Worm (Caenorhabditis elegans) whole organism, early embryonic: ENCODE data around the gene cyp-31A2.
"Not testable (repeated sequence)": the region's sequence is repeated elsewhere in the genome, so short reads cannot be mapped to it uniquely, and the experiment has no call there.

Experiments
- B0310.2 ChIP-seq: sonication (generic microtip); optimal IDR thresholded peaks from 2 replicates; lab custom pipeline; 2016; ENCODE audit warnings: mild to moderate bottlenecking, missing genetic modification characterization, missing compliant biosample characterization
- F13C5.2 ChIP-seq: sonication (generic microtip); optimal IDR thresholded peaks from 2 replicates; lab custom pipeline; 2017; ENCODE audit warnings: mild to moderate bottlenecking, missing genetic modification characterization, inconsistent platforms, missing compliant biosample characterization
- aly-1 ChIP-seq: sonication (generic microtip); optimal IDR thresholded peaks from 2 replicates; lab custom pipeline; 2016; ENCODE audit warnings: missing genetic modification characterization, missing compliant biosample characterization
- ama-1 ChIP-seq: fragments of 150-350 bp; optimal IDR thresholded peaks from 2 replicates; lab custom pipeline; 2014
- flt-1 ChIP-seq: fragments of 200-800 bp; sonication (Bioruptor generic); IDR thresholded peaks from 2 replicates; pipeline ENCODE4 v1.3.6; 2022; ENCODE audit warnings: missing genetic modification characterization, missing compliant biosample characterization
- hmbx-1 ChIP-seq: sonication (generic microtip); optimal IDR thresholded peaks from 2 replicates; lab custom pipeline; 2016; ENCODE audit warnings: mild to moderate bottlenecking, missing genetic modification characterization, missing compliant biosample characterization
- hmg-4 ChIP-seq: fragments of 200-800 bp; sonication (Bioruptor generic); optimal IDR thresholded peaks from 2 replicates; lab custom pipeline; 2018; ENCODE audit warnings: mild to moderate bottlenecking, missing genetic modification characterization, missing compliant biosample characterization
- hnd-1 ChIP-seq: sonication (generic microtip); optimal IDR thresholded peaks from 2 replicates; lab custom pipeline; 2016; ENCODE audit warnings: missing genetic modification characterization, missing compliant biosample characterization
- pes-1 ChIP-seq: fragments of 200-800 bp; sonication (Bioruptor generic); IDR thresholded peaks from 2 replicates; pipeline ENCODE4 v1.3.6; 2022; ENCODE audit warnings: missing genetic modification reagents, missing genetic modification characterization, missing compliant biosample characterization
- sea-1 ChIP-seq: fragments of 200-800 bp; sonication (Bioruptor generic); conservative IDR thresholded peaks from 2 replicates; pipeline ENCODE4 v1.3.6; 2022; ENCODE audit warnings: missing genetic modification characterization, missing compliant biosample characterization
- tbx-11 ChIP-seq: fragments of 200-800 bp; sonication (Bioruptor generic); IDR thresholded peaks from 2 replicates; pipeline ENCODE4 v1.3.6; 2022; ENCODE audit warnings: missing genetic modification characterization, missing compliant biosample characterization
- tbx-37 ChIP-seq: fragments of 200-800 bp; sonication (Bioruptor generic); conservative IDR thresholded peaks from 2 replicates; pipeline ENCODE4 v1.3.6; 2022; ENCODE audit warnings: missing genetic modification reagents, missing genetic modification characterization, missing compliant biosample characterization
- tra-4 ChIP-seq: sonication (generic microtip); optimal IDR thresholded peaks from 2 replicates; lab custom pipeline; 2017; ENCODE audit warnings: missing genetic modification characterization, missing compliant biosample characterization

- TF ChIP-seq tra-4 (tag; lab: Kevin White, UChicago); hnd-1 (tag; lab: Kevin White, UChicago); ama-1 (lab: Kevin White, UChicago); tbx-11 (GFP tag; lab: Robert Waterston, UW); flt-1 (GFP tag; lab: Robert Waterston, UW); tbx-37; aly-1; sea-1 (GFP tag; lab: Robert Waterston, UW); hmg-4; pes-1 (GFP tag; lab: Robert Waterston, UW); F13C5.2 (tag; lab: Kevin White, UChicago); B0310.2 (tag; lab: Kevin White, UChicago); hmbx-1 (tag; lab: Kevin White, UChicago): not testable (repeated sequence)
Measured at ce11 chrIV:11398267-11398825, 5.4 kb upstream of the cyp-31A2 start, which contains the start of gene dsl-6.
